Worm (Caenorhabditis elegans) whole organism, early embryonic: ENCODE results near the gene nlp-56.

Source experiments
- B0310.2 ChIP-seq: sonication (generic microtip); optimal IDR thresholded peaks from 2 replicates; lab custom pipeline; 2016; ENCODE audit warnings: mild to moderate bottlenecking, missing genetic modification characterization, missing compliant biosample characterization
- F13C5.2 ChIP-seq: sonication (generic microtip); optimal IDR thresholded peaks from 2 replicates; lab custom pipeline; 2017; ENCODE audit warnings: mild to moderate bottlenecking, missing genetic modification characterization, inconsistent platforms, missing compliant biosample characterization
- aly-1 ChIP-seq: sonication (generic microtip); optimal IDR thresholded peaks from 2 replicates; lab custom pipeline; 2016; ENCODE audit warnings: missing genetic modification characterization, missing compliant biosample characterization
- ama-1 ChIP-seq: fragments of 150-350 bp; optimal IDR thresholded peaks from 2 replicates; lab custom pipeline; 2014
- ceh-13 ChIP-seq: fragments of 200-800 bp; sonication (Bioruptor generic); optimal IDR thresholded peaks from 2 replicates; lab custom pipeline; 2018; ENCODE audit warnings: mild to moderate bottlenecking, missing genetic modification characterization, missing compliant biosample characterization
- ceh-36 ChIP-seq: sonication (generic microtip); optimal IDR thresholded peaks from 2 replicates; lab custom pipeline; 2016; ENCODE audit warnings: missing genetic modification characterization, inconsistent platforms, missing compliant biosample characterization
- ets-7 ChIP-seq: sonication (generic microtip); optimal IDR thresholded peaks from 2 replicates; lab custom pipeline; 2016; ENCODE audit warnings: missing genotype, missing genetic modification characterization, missing compliant biosample characterization
- flt-1 ChIP-seq: fragments of 200-800 bp; sonication (Bioruptor generic); IDR thresholded peaks from 2 replicates; pipeline ENCODE4 v1.3.6; 2022; ENCODE audit warnings: missing genetic modification characterization, missing compliant biosample characterization
- hmbx-1 ChIP-seq: sonication (generic microtip); optimal IDR thresholded peaks from 2 replicates; lab custom pipeline; 2016; ENCODE audit warnings: mild to moderate bottlenecking, missing genetic modification characterization, missing compliant biosample characterization
- hmg-4 ChIP-seq: fragments of 200-800 bp; sonication (Bioruptor generic); optimal IDR thresholded peaks from 2 replicates; lab custom pipeline; 2018; ENCODE audit warnings: mild to moderate bottlenecking, missing genetic modification characterization, missing compliant biosample characterization
- hnd-1 ChIP-seq: sonication (generic microtip); optimal IDR thresholded peaks from 2 replicates; lab custom pipeline; 2016; ENCODE audit warnings: missing genetic modification characterization, missing compliant biosample characterization
- pes-1 ChIP-seq: fragments of 200-800 bp; sonication (Bioruptor generic); IDR thresholded peaks from 2 replicates; pipeline ENCODE4 v1.3.6; 2022; ENCODE audit warnings: missing genetic modification reagents, missing genetic modification characterization, missing compliant biosample characterization
- scrt-1 ChIP-seq: fragments of 200-800 bp; sonication (Bioruptor generic); IDR thresholded peaks from 2 replicates; pipeline ENCODE4 v1.3.6; 2022; ENCODE audit warnings: missing genetic modification characterization, missing compliant biosample characterization
- sea-1 ChIP-seq: fragments of 200-800 bp; sonication (Bioruptor generic); conservative IDR thresholded peaks from 2 replicates; pipeline ENCODE4 v1.3.6; 2022; ENCODE audit warnings: missing genetic modification characterization, missing compliant biosample characterization
- tbx-11 ChIP-seq: fragments of 200-800 bp; sonication (Bioruptor generic); IDR thresholded peaks from 2 replicates; pipeline ENCODE4 v1.3.6; 2022; ENCODE audit warnings: missing genetic modification characterization, missing compliant biosample characterization
- tbx-37 ChIP-seq: fragments of 200-800 bp; sonication (Bioruptor generic); conservative IDR thresholded peaks from 2 replicates; pipeline ENCODE4 v1.3.6; 2022; ENCODE audit warnings: missing genetic modification reagents, missing genetic modification characterization, missing compliant biosample characterization
- tra-4 ChIP-seq: sonication (generic microtip); optimal IDR thresholded peaks from 2 replicates; lab custom pipeline; 2017; ENCODE audit warnings: missing genetic modification characterization, missing compliant biosample characterization

The nlp-56 gene

ce11 chrIV:14784481-14784880, at the start of gene nlp-56:
Gene nlp-56, minus strand, starts transcription at chrIV:14784737.
- TF ChIP-seq F13C5.2 (tag; lab: Kevin White, UChicago): no peak
- no peak for TF ChIP-seq ceh-13 (GFP tag; lab: Kevin White, UChicago)
- TF ChIP-seq aly-1: no peak
- no peak for TF ChIP-seq sea-1
- no peak for TF ChIP-seq tra-4 (tag; lab: Kevin White, UChicago)
- no peak for TF ChIP-seq B0310.2
- TF ChIP-seq pes-1 (GFP tag; lab: Robert Waterston, UW): no peak

- no peak for TF ChIP-seq hmbx-1 (tag; lab: Kevin White, UChicago)
- no peak for TF ChIP-seq tbx-11 (GFP tag; lab: Robert Waterston, UW)
- TF ChIP-seq pes-1 (GFP tag; lab: Robert Waterston, UW): no peak
- no peak for TF ChIP-seq aly-1
- no peak for TF ChIP-seq tra-4 (tag; lab: Kevin White, UChicago)
- no peak for TF ChIP-seq ceh-13 (GFP tag; lab: Kevin White, UChicago)
- no peak for TF ChIP-seq F13C5.2 (tag; lab: Kevin White, UChicago)
- TF ChIP-seq ceh-36 (tag; lab: Kevin White, UChicago): no peak
- TF ChIP-seq sea-1: no peak
- no peak for TF ChIP-seq hnd-1 (tag; lab: Kevin White, UChicago)
- TF ChIP-seq tbx-37 (GFP tag; lab: Robert Waterston, UW): no peak
- no peak for TF ChIP-seq ets-7 (tag; lab: Kevin White, UChicago)
- no peak for TF ChIP-seq B0310.2
- TF ChIP-seq scrt-1 (GFP tag; lab: Robert Waterston, UW): no peak
- no peak for TF ChIP-seq hmg-4 (GFP tag; lab: Kevin White, UChicago)
These were observed 49.0 kb upstream of the nlp-56 start for ce11 chrIV:14833537-14833936.

ce11 chrIV:14829026-14829425, 44.5 kb upstream of the nlp-56 start, which contains the start of gene hhat-2:
Gene hhat-2, minus strand, starts transcription at chrIV:14829126.
- TF ChIP-seq tra-4 (tag; lab: Kevin White, UChicago) (no peak), hmg-4 (GFP tag; lab: Kevin White, UChicago) (no peak), pes-1 (GFP tag; lab: Robert Waterston, UW) (no peak), scrt-1 (GFP tag; lab: Robert Waterston, UW) (no peak), hmbx-1 (tag; lab: Kevin White, UChicago) (no peak), tbx-37 (GFP tag; lab: Robert Waterston, UW) (no peak), ama-1 (lab: Kevin White, UChicago) (no peak), F13C5.2 (tag; lab: Kevin White, UChicago) (no peak), ceh-36 (tag; lab: Kevin White, UChicago) (no peak), tbx-11 (GFP tag; lab: Robert Waterston, UW) (no peak)

- no peak for TF ChIP-seq flt-1 (GFP tag; lab: Robert Waterston, UW)
- TF ChIP-seq hnd-1 (tag; lab: Kevin White, UChicago): no peak
- no peak for TF ChIP-seq F13C5.2 (tag; lab: Kevin White, UChicago)
- TF ChIP-seq ceh-13 (GFP tag; lab: Kevin White, UChicago): no peak
- TF ChIP-seq ets-7 (tag; lab: Kevin White, UChicago): no peak
- TF ChIP-seq scrt-1 (GFP tag; lab: Robert Waterston, UW): no peak
- TF ChIP-seq B0310.2: no peak
- no peak for TF ChIP-seq tra-4 (tag; lab: Kevin White, UChicago)
- no peak for TF ChIP-seq pes-1 (GFP tag; lab: Robert Waterston, UW)
- TF ChIP-seq tbx-11 (GFP tag; lab: Robert Waterston, UW): no peak
- TF ChIP-seq hmbx-1 (tag; lab: Kevin White, UChicago): no peak
- TF ChIP-seq ceh-36 (tag; lab: Kevin White, UChicago): no peak
These were observed 43.7 kb upstream of the nlp-56 start for ce11 chrIV:14828218-14828617.

ce11 chrIV:14826151-14826757, 41.7 kb upstream of the nlp-56 start:
- TF ChIP-seq tbx-11 (GFP tag; lab: Robert Waterston, UW) (no peak), ceh-13 (GFP tag; lab: Kevin White, UChicago) (no peak), tra-4 (tag; lab: Kevin White, UChicago) (no peak), hmbx-1 (tag; lab: Kevin White, UChicago) (no peak), ets-7 (tag; lab: Kevin White, UChicago) (no peak), scrt-1 (GFP tag; lab: Robert Waterston, UW) (no peak), sea-1 (no peak), pes-1 (GFP tag; lab: Robert Waterston, UW) (no peak), F13C5.2 (tag; lab: Kevin White, UChicago) (no peak)

- TF ChIP-seq aly-1: no peak
- TF ChIP-seq F13C5.2 (tag; lab: Kevin White, UChicago): no peak
- no peak for TF ChIP-seq ama-1 (lab: Kevin White, UChicago)
- TF ChIP-seq flt-1 (GFP tag; lab: Robert Waterston, UW): no peak
- no peak for TF ChIP-seq ceh-13 (GFP tag; lab: Kevin White, UChicago)
- TF ChIP-seq hmbx-1 (tag; lab: Kevin White, UChicago): no peak
- TF ChIP-seq ceh-36 (tag; lab: Kevin White, UChicago): no peak
- no peak for TF ChIP-seq hmg-4 (GFP tag; lab: Kevin White, UChicago)
- TF ChIP-seq ets-7 (tag; lab: Kevin White, UChicago): no peak
- TF ChIP-seq hnd-1 (tag; lab: Kevin White, UChicago): no peak
- no peak for TF ChIP-seq sea-1
- no peak for TF ChIP-seq B0310.2
- no peak for TF ChIP-seq tra-4 (tag; lab: Kevin White, UChicago)
- TF ChIP-seq pes-1 (GFP tag; lab: Robert Waterston, UW): no peak
- no peak for TF ChIP-seq scrt-1 (GFP tag; lab: Robert Waterston, UW)
- no peak for TF ChIP-seq tbx-11 (GFP tag; lab: Robert Waterston, UW)
These were observed 40.8 kb upstream of the nlp-56 start, which contains the start of gene rps-18 for ce11 chrIV:14825379-14825778. Gene rps-18, plus strand, starts transcription at chrIV:14825679.

ce11 chrIV:14824878-14825352, 40.4 kb upstream of the nlp-56 start, which contains the start of gene sec-61.A:
Gene sec-61.A, minus strand, starts transcription at chrIV:14825264.
- TF ChIP-seq F13C5.2 (tag; lab: Kevin White, UChicago) (peak; percentile 57), flt-1 (GFP tag; lab: Robert Waterston, UW) (no peak), hmg-4 (GFP tag; lab: Kevin White, UChicago) (peak; percentile 59)
